Worm (Caenorhabditis elegans): ENCODE results near the gene wrt-9.

- TF ChIP-seq nhr-11 (tag; optimal IDR thresholded peaks at IDR 0.05) (no peak), nhr-12 (tag; optimal IDR thresholded peaks at IDR 0.05) (no peak), ZK546.5 (tag; optimal IDR thresholded peaks at IDR 0.05) (no peak), aly-2 (tag; optimal IDR thresholded peaks at IDR 0.05) (no peak), snpc-4 (tag; optimal IDR thresholded peaks at IDR 0.05) (no peak), nhr-76 (tag; optimal IDR thresholded peaks at IDR 0.05) (no peak), unc-62 (GFP tag; optimal IDR thresholded peaks at IDR 0.05) (no peak), elt-3 (tag; optimal IDR thresholded peaks at IDR 0.05) (no peak), lsy-12 (tag; optimal IDR thresholded peaks at IDR 0.05) (no peak), nhr-77 (tag; optimal IDR thresholded peaks at IDR 0.05) (no peak), nhr-25 (tag; optimal IDR thresholded peaks at IDR 0.05) (no peak), ama-1 (optimal IDR thresholded peaks at IDR 0.05) (no peak), elt-2 (tag; optimal IDR thresholded peaks at IDR 0.05) (no peak), pqm-1 (tag; optimal IDR thresholded peaks at IDR 0.05) (no peak)
Observed at ce11 chrX:1613860-1614259, 37.4 kb downstream of the wrt-9 start.

All from whole organism, L3 larva.